Worm (Caenorhabditis elegans) whole organism, dauer: ENCODE measurements around the gene Y75B8A.25.

Experiments
- unc-62 ChIP-seq: sonication (generic microtip); optimal IDR thresholded peaks from 2 replicates; lab custom pipeline; 2017; ENCODE audit warnings: missing biosample characterization, missing genetic modification reagents, missing genetic modification characterization

Y75B8A.25 gene

DNA sequence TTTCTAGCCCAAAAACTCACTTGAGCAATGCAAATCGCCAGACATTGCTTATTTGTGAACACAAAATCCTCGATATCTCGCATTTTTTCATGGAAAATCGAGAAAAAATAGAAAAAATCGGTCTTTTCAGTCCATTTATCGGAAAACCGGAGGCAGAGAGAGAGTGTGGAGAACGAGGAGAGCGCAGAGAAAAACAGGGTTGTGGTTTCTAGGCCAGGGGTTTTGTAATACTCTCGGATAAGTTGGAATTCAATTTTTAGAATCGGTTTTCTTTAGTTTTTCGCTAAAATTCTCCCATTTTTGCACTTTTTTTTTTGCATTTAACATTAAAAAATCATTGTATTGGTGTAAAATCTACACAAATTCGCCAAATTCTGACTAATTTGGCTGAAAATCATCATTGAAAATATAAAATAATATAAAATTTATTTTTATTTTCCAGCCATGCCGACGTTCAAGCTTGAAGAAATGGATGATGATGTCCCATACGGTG is at the start of gene Y75B8A.25, which contains the start of gene Y75B8A.24:
Gene Y75B8A.25 (plus strand): TSS at position 443 of the 493 bp plus-strand sequence.
Gene Y75B8A.24 (minus strand): TSS at position 155 of the 493 bp plus-strand sequence.
- TF ChIP-seq unc-62 (GFP tag; lab: Kevin White, UChicago): no peak

DNA sequence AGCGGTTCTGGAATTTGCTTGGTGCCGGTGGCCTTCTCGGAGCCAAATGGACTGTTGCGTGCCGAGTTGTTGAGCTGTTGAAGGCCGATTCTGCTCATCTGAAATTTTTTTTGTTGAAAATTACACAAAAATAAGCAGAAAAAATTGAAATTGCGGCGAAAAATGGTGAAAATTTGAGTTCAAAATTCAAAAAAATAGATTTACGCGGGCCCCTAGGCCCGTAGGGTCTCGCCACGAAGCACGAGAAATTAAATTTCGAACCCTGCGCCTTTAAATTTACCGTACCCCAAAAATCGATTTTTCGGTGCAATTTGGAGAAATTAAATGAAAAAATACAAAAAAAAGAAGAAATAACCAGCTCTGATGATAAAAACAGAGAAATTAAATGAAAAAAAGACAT is 48.6 kb upstream of the Y75B8A.25 start, which contains the start of gene gmn-1:
Gene gmn-1 (minus strand): TSS at position 98 of the 400 bp plus-strand sequence.
- no peak for TF ChIP-seq unc-62 (GFP tag; lab: Kevin White, UChicago)

DNA sequence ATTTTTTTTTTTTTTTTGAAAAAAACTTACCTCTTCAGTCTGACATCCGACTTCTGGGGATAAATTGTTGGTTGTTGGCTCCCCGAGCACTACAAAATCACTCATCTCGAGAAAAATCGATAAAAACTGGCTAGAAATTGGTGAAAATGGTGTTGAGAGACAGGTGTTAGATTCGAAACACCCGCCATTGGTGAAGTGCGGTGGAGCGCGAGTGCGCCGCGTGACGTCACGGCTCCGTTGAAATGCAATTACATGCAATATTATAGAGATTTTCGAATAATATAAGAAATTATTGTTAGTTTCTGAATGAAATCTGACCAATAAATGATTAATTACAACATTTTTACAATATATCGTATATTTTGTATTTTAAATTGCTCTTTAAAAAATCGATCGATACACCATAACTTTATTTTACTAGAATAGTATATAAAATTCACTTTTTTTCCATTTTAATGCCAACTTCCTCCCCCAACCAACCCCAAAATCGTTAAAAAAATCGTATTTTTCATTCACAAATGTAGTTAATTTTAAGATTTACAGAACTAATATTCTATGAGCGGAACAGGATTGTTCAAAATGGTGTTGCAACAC is 47.7 kb upstream of the Y75B8A.25 start, which contains the start of the genes Y75B8A.18 and Y75B8A.19:
Gene Y75B8A.18 (minus strand): TSS at position 142 of the 594 bp plus-strand sequence.
Gene Y75B8A.19 (plus strand): TSS at position 544 of the 594 bp plus-strand sequence.
- no peak for TF ChIP-seq unc-62 (GFP tag; lab: Kevin White, UChicago)

DNA sequence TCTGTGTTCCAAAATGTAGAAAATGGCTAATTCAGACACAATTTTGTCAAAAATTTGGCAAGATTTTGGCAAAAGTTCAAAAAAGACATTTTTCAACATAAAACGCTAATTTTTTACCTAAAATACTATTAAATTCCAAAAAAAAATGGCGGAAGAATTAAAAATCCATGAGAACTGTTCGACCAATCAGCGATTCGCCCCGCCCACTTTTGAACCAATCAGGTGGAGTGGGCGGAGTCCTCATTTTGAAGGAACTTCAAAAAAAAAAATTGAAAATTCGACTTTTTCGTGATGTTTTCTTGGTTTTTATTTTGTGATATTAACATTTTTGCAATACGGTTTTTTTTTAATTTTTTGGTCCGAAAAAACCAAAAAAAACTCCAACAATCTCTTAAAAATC is 45.9 kb upstream of the Y75B8A.25 start:
- no peak for TF ChIP-seq unc-62 (GFP tag; lab: Kevin White, UChicago)

DNA sequence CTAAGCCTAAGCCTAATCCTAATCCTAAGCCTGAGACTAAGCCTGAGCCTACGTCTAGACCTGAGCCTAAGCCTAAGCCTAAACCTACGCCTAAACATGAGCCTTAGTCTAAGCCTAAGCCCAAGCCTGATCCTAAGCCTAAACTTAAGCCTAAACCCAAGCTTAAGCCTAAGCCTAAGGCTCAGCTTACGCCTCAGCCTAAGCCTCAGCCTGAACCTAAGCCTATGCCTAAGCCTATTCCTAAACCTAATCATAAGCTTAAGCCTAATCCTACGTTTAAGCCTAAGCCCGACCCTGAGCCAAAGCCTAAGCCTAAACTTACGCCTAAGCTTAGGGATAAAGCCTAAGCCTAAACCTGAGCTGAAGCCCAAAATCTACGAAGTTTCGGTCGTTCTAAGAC is 43.6 kb upstream of the Y75B8A.25 start:
- TF ChIP-seq unc-62 (GFP tag; lab: Kevin White, UChicago): no peak

DNA sequence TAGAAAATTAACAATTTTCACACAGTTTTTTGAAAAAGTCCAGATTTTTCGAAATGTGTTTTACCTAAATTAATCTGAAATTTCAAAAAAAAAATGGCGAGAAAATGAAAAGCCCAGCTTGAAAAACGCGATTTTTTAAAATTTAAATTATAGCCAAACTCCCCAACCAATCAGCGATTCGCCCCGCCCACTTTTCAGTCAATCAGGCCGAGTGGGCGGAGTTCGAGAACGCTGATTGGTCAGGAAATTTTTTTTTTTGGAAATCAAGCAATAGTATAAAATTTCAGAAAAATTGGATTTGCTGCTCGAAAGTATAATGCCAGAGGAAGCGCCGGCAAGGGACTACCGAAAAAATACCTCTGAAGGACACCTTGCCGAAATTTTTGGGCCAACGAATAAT is 42.3 kb upstream of the Y75B8A.25 start:
- TF ChIP-seq unc-62 (GFP tag; lab: Kevin White, UChicago): no peak

DNA sequence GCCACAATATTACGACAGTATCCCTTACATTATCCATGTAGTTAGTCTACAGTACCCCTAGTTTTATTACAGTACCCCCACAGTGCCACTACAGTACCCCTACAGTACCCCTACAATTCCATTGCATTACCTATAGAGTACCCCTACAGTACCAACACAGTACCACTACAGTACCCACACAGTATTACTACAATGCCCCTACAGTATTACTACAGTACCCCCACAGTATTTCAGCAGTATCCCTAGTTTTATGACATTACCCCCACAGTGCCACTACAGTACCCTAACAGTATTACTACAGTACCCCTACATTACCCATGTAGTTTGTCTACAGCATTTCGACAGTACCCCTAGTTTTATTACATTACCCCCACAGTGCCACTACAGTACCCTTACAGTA is 40.3 kb upstream of the Y75B8A.25 start:
- TF ChIP-seq unc-62 (GFP tag; lab: Kevin White, UChicago): no peak

DNA sequence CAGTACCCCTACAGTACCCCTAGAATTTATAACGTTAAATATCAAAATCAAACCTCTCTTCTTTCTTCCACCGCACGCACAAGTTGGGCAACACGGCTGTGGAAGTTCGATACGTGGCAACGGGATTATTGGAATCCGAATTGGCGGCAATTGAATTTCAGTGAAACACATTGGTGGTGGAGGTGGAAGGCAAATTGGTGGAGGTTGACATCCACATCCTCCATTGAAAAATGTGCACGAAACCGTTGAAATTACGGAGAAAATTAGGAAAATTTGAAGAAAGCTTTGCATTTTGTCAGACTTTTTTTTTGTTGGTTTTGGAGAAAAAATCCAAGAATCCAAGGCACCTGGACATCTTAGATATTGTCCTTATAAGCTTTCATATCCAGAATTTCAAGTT is 38.5 kb upstream of the Y75B8A.25 start:
- TF ChIP-seq unc-62 (GFP tag; lab: Kevin White, UChicago): no peak

DNA sequence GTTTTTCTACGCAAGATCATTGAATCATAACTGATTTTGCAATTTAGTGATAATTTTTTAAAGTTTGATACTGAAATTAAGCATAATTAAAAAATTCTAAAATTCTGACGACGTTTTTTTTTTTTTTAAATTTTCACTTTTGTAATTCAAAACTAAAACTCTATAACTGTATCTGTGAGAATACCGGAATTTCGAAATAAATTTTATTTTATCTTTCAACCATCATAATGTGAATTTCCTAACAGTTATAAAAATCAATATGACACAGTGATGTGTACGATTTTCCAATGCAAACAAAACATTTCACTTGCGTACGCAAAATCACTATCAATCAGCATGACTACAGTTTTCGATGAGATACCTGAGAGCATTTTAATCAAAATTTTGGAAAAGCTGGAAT is 37.9 kb upstream of the Y75B8A.25 start, which contains the start of the genes grl-15 and fbxa-89:
Gene grl-15 (minus strand): TSS at position 101 of the 400 bp plus-strand sequence.
Gene fbxa-89 (plus strand): TSS at position 271 of the 400 bp plus-strand sequence.
- TF ChIP-seq unc-62 (GFP tag; lab: Kevin White, UChicago): no peak

DNA sequence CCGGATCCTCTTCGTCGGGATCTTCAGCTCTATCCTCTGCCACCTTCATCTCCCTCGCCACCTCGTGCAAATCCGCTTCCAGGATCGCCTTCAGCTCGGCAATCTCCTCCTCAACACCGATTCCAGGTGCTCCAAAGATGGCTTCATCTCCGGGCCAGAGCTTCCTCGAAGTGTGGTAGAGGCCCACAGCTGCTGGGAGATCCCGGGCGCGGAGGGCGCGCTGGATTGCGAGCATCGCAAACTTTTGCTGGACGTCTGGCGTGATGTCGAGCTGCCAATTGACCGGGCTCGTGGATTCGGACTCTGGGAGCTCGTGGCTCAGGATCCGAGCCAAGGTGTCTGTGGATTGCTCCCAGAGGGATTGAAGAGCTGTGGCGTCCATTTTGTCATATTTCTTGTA is 28.3 kb upstream of the Y75B8A.25 start:
- no peak for TF ChIP-seq unc-62 (GFP tag; lab: Kevin White, UChicago)

DNA sequence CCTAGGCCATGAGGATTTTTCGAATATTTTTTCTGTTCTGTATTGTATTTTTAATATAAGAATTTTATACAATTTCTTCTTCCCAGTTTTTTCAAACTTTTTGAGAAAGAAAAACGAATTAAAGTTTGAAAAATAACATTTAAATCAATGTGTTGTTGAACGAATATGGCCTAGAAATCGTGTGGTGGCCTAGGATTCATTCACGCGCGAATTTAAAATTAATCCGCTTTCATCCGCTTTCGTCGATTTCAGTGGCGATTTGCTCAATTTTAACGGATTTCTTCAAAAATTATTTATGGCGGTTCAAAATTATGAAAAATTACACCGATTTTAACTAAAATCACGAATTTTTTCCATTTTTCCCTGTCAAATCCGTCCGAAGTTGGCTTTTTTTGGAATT is 26.5 kb upstream of the Y75B8A.25 start:
- no peak for TF ChIP-seq unc-62 (GFP tag; lab: Kevin White, UChicago)

DNA sequence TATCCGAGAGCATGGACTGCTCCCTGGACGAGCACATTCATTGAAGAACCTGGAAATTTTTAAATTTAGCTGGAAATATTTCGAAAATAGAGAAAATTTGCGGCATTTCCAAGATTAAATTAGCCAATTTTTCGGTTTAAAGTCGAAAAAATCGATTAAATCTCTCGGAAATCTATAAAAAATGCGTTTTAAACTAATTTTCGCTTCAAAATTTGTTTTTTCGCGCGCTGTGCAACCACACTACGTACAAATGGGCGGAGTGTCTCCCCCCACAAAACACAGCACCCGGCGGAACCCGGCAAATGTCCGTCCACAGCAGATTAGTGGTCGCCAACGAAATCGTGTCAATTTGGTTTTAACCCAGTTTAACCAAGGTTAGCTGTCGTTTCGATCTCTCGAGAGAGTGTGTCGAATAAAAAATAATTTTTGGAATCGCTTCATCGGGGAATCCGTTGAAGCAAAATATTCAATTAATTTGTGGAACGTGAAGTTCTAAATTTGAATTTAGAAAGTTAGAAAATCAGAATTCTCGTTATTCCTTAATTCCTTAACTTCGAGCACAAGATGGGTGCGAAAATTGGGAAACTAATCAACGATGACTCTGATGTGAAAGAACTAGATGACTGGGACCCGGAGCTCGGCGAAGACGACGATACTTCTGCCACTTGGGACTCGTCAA is 23.6 kb upstream of the Y75B8A.25 start, which contains the start of the genes tim-1 and Y75B8A.23:
Gene tim-1 (minus strand): TSS at position 51 of the 679 bp plus-strand sequence.
Gene Y75B8A.23 (plus strand): TSS at position 547 of the 679 bp plus-strand sequence.
- no peak for TF ChIP-seq unc-62 (GFP tag; lab: Kevin White, UChicago)

DNA sequence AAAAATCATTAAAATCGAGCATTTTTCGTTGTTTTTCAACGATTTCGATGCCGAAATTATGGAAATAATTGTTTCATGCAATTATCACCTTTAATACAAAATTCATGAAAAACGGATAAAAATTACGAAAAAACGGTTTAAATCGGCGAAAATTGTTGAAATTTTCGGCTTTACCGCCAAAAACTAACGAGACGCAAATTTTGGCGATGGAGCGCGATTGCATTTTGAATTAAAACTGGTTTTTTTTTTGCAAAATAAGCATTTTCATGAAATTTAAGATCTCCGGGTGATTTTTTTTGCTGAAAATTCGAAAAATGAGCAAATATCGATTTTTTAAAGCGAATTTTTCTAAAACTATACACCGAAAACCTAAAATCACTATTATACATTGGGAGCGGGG is 22.7 kb upstream of the Y75B8A.25 start:
- no peak for TF ChIP-seq unc-62 (GFP tag; lab: Kevin White, UChicago)

DNA sequence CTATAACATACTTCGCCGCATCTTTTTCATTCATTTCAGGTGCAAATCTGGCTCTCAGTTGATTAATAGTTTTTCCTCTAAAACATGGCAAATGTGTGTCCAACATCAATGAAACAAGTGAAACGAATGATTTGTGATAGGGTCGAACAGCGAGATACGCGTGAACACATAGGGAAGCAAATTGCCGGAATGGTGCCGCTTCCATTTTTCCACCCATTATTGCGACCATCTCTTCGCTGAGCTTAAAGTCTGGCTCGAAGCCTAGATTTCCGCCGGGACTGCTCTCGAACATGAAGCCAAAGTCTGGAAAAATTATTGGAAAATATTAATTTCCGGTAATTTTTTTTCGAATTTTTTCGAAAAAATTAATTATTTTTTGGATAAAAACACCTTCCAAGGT is 20.5 kb upstream of the Y75B8A.25 start:
- no peak for TF ChIP-seq unc-62 (GFP tag; lab: Kevin White, UChicago)

DNA sequence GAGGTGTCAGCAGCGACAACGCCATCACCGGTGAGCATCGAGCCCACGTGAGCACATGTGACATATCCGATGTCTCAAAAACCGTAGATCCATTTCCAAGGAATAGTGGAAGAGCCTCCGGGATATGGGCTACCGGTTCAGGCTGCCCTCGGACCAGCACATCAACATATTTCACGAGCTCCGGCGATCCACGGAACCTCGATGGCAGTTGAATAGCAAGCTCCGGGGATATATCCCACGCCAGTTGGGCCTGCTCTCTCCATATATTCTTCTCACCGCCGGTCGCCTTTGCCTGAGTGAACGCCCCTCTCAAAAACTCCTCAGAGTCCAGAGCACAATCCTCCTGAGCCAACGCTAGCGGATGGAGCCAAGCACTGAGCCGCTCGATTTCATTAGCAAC is 14.0 kb upstream of the Y75B8A.25 start:
- TF ChIP-seq unc-62 (GFP tag; lab: Kevin White, UChicago): no peak

DNA sequence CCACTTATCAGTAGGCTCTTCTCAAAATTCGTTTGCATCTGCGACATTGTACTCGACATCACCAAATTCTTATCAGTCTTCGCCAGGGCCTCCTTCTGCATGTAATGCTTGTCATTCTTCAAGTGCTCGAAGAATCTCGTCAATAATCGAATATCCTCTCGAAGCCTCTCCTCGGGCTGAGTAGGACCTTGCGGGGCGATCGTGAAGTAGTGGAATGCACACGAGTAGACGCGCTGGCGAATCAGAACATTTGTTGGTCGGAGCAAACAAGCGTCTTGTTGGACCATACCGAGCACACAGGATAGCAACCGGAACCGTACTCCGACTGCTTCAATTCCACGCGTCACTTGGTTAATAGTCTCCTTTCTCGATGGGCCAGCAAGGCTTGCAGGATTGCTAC is 13.4 kb upstream of the Y75B8A.25 start:
- no peak for TF ChIP-seq unc-62 (GFP tag; lab: Kevin White, UChicago)
